Worm (Caenorhabditis elegans) whole organism, dauer: ENCODE measurements around the gene F39E9.14.
"Not testable (repeated sequence)": the region's sequence is repeated elsewhere in the genome, so short reads cannot be mapped to it uniquely, and the experiment has no call there.

Source experiments
- unc-62 ChIP-seq: sonication (generic microtip); optimal IDR thresholded peaks from 2 replicates; lab custom pipeline; 2017; ENCODE audit warnings: missing biosample characterization, missing genetic modification reagents, missing genetic modification characterization

The F39E9.14 gene

DNA sequence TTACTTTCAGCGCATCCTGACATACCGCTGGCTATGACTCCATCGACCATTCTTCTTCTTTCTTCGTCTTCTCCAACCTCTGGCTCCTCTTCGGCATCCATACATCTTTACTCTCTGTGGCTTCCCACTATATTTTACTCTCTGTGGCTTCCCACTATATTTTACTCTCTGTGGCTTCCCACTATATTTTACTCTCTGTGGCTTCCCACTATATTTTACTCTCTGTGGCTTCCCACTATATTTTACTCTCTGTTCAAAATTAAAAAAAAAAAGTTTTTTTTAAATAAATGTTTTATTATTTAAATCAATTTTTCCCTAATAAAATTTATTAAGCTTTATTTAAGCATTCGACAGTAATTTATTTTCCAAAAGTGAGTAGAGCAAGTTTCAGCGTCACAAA lies at the start of gene F39E9.14:
F39E9.14 (minus strand) TSS at position 101 of the 400 bp plus-strand sequence.
- TF ChIP-seq unc-62 (GFP tag; lab: Kevin White, UChicago) = not testable (repeated sequence)

- no peak for TF ChIP-seq unc-62 (GFP tag; lab: Kevin White, UChicago)
Observed at ce11 chrII:3338556-3338955, 48.1 kb upstream of the F39E9.14 start, which contains the start of gene F14D2.7. TSS of gene F14D2.7 (minus strand) at chrII:3338656.

- no peak for TF ChIP-seq unc-62 (GFP tag; lab: Kevin White, UChicago)
Observed at ce11 chrII:3337039-3337438, 46.6 kb upstream of the F39E9.14 start, which contains the start of gene F14D2.19. TSS of gene F14D2.19 (minus strand) at chrII:3337139.

DNA sequence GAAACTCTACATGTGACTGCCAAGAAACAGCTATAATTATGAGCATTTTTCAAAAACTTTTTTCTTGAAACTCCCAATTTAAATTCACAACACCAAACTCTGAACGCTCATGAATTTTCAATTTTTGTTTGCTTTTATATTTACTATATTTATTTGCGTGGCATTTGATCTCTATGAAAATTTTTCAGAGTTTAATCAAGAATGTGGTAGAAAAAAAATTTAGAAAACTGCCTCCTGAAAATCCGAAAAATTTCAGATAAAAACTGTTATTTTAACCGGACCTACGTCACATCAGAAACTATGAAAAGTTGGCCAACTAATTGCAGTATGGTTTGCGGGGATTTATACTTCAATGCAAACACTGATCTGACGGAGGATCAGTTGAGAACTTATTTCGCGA lies 41.6 kb upstream of the F39E9.14 start, which contains the start of gene irld-27:
irld-27 (plus strand) TSS at position 301 of the 400 bp plus-strand sequence.
- TF ChIP-seq unc-62 (GFP tag; lab: Kevin White, UChicago) = no peak

DNA sequence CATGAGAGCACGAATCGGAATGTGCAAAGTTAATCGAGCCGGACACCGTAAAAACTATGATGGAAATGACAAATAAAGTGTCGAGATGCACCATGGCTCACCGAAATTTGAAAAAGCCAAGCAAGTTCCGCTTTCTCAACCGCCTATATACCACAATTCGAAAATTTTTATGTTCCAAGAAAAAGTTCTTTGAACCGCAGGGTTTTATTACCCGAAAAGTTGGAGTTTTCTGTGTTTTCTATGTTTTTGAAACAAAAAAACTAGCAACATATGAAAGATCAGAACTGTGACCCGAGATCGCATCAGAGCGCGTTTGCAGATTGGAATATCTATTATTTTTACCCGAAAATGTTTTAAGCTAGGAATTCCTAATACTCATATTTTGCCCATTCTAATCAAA lies 36.7 kb upstream of the F39E9.14 start, which contains the start of gene Y46D2A.3:
Y46D2A.3 (minus strand) TSS at position 101 of the 400 bp plus-strand sequence.
- no peak for TF ChIP-seq unc-62 (GFP tag; lab: Kevin White, UChicago)

- no peak for TF ChIP-seq unc-62 (GFP tag; lab: Kevin White, UChicago)
Observed at ce11 chrII:3323179-3323578, 32.7 kb upstream of the F39E9.14 start, which contains the start of gene Y46D2A.2. TSS of gene Y46D2A.2 (minus strand) at chrII:3323279.

DNA sequence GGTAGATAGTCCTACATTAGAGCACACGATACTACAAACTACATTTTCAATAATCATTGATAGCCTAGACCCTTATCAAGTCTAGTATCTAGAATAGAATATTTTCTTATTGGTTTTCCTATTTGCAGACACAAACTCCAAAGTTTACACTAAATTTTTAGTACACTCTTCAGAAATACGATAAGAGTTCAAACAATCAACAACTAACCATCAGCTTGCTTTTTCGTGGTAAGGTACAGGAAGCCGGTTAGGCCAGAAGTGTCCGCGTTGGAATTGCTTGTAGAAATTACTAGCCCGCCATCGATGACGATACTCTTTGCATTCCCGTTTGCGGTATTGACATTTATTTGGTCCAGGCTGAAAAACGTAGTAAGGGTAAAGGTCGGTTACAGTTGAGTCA lies 31.8 kb upstream of the F39E9.14 start, which contains the start of gene Y46D2A.1:
Y46D2A.1 (plus strand) TSS at position 301 of the 400 bp plus-strand sequence.
- TF ChIP-seq unc-62 (GFP tag; lab: Kevin White, UChicago) = no peak

ce11 chrII:3318839-3319238 lies 28.4 kb upstream of the F39E9.14 start:
- TF ChIP-seq unc-62 (GFP tag; lab: Kevin White, UChicago) = no peak

DNA sequence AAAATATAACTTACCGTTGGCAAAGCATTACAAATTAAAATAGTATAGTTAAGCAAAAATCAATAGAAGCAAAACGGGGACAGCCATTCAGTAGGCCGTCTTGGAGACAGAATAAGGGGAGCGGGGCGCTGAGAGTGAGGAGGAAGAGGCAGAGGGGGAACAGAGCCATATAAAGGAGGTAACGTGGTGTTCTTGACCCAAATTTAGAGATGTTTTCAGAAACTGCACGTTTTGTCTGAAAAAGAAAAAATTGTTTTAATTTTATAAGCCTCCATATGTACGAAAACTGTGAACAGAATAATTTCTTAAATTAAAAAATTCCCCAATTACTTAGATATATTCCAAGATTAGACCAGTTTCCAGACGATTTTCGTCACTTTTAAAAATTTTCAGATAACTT lies 23.0 kb upstream of the F39E9.14 start, which contains the start of gene F39E9.6:
F39E9.6 (minus strand) TSS at position 101 of the 400 bp plus-strand sequence.
- TF ChIP-seq unc-62 (GFP tag; lab: Kevin White, UChicago) = no peak

- TF ChIP-seq unc-62 (GFP tag; lab: Kevin White, UChicago) = no peak
Observed at ce11 chrII:3310957-3311657, 20.7 kb upstream of the F39E9.14 start.

- TF ChIP-seq unc-62 (GFP tag; lab: Kevin White, UChicago) = no peak
Observed at ce11 chrII:3303582-3303981, 13.1 kb upstream of the F39E9.14 start.

DNA sequence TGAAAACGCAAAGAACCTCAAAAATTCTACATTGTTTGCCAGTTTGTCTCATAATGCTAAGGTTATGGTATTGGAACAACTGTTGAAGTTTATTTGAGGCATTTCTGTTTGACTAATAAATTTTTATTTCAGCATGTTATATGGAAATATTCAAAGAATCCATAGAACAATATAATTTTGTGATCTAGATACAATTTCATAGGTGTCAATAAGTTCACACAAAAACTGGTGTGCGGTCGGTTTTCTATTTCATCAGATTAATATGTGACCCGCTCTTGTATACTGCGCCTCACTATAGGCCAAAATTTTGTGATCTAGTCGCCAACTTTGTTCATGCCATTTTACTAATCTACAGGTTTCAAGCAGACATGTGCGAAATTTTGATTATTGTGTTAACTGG lies 9.0 kb upstream of the F39E9.14 start, which contains the start of gene btb-22:
btb-22 (plus strand) TSS at position 301 of the 400 bp plus-strand sequence.
- no peak for TF ChIP-seq unc-62 (GFP tag; lab: Kevin White, UChicago)

- TF ChIP-seq unc-62 (GFP tag; lab: Kevin White, UChicago) = no peak
Observed at ce11 chrII:3297914-3298313, 7.5 kb upstream of the F39E9.14 start, which contains the start of gene btb-18. TSS of gene btb-18 (plus strand) at chrII:3298214.

DNA sequence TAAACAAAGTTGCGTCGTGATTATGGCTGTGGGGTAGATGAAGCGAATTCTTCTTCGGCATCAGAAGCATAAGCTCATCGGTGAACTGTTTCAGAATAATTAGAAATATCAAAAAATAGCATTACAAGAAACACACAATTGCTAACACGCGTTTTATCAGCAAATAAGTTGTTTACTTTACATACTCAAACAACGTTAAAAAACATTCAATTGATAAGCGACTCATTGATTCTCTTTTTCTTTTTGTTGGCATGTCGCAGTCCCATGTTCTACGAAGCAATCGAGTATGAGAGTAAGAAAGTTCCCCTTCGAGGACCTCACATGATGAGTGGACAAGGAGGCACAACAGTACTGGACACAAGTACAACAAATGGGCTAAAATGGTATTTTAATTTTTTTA lies 6.2 kb upstream of the F39E9.14 start, which contains the start of gene btb-16:
btb-16 (plus strand) TSS at position 240 of the 400 bp plus-strand sequence.
- no peak for TF ChIP-seq unc-62 (GFP tag; lab: Kevin White, UChicago)

DNA sequence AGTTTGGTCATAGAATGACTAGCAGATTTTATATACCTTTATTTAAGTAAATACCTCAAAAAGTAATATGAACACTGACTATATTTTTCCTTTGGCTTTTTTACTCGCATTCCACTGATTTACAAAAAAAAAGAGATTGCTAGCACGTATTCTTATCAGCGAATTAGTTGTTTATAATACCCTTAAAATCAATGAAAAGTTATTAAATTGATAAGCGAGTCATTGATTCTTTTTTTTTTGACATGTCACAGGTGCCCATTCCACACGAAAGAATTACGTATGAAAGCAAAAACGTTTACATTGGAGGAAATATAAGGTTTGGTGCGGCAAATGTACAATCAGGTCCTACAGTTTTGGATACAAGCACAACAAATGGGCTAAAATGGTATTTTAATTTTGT lies 4.7 kb upstream of the F39E9.14 start, which contains the start of gene btb-17:
btb-17 (plus strand) TSS at position 213 of the 400 bp plus-strand sequence.
- no peak for TF ChIP-seq unc-62 (GFP tag; lab: Kevin White, UChicago)

- TF ChIP-seq unc-62 (GFP tag; lab: Kevin White, UChicago) = no peak
Observed at ce11 chrII:3287073-3287472, 3.4 kb downstream of the F39E9.14 start, which contains the start of gene sri-63. TSS of gene sri-63 (plus strand) at chrII:3287373.
